Worm (Caenorhabditis elegans): ENCODE results near the gene vha-17.

Gene vha-17

DNA sequence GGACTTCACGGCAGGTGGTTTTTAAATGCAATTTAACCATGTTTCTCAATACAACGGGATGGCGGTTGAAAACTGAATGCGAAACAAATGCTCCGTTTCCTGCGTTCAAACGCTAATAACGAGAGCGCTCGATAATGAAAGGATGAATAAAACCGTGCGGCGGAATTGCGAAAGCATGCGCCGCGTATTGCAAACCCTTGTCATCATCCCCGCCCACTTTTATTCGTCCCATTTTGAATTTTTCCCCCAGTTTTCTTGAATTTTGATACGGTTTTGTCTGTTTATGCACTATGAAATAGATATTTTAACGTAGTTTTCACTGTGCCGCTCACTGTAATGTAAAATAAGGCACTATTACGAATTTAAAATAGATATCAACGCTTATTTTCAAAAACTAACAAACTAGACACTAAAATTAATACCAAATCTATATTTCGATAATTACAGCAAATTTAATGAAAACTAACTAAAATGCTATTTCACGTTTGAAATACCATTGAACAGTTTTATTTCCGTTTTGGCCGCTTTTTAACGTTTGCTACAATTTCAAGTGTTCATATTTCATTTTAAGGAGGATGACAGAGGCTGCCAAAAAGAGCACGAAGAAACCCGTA is 5.4 kb upstream of the vha-17 start, which contains the start of the genes F49C12.9 and rpn-7 (continued):
- TF ChIP-seq attf-3 (GFP tag; conservative IDR thresholded peaks at IDR 0.05) (0 out of 2 replicates have a peak, but pooled peaks have one; percentile 9), K12H6.12 (tag; optimal IDR thresholded peaks at IDR 0.05) (no peak), mxl-1 (tag; optimal IDR thresholded peaks at IDR 0.05) (no peak), cebp-2 (GFP tag; IDR thresholded peaks at IDR 0.05) (no peak), rcor-1 (GFP tag; IDR thresholded peaks at IDR 0.05) (no peak), nfya-2 (GFP tag; IDR thresholded peaks at IDR 0.05) (no peak), mel-28 (tag; optimal IDR thresholded peaks at IDR 0.05; ENCODE audit: borderline replicate concordance) (no peak), sdz-38 (tag; optimal IDR thresholded peaks at IDR 0.05) (no peak), nhr-80 (tag; optimal IDR thresholded peaks at IDR 0.05) (peak; percentile 4), ekl-4 (GFP tag; IDR thresholded peaks at IDR 0.05) (no peak), nfyb-1 (GFP tag; IDR thresholded peaks at IDR 0.05) (no peak), F57A8.1 (GFP tag; optimal IDR thresholded peaks at IDR 0.05) (no peak), F57C9.4 (tag; optimal IDR thresholded peaks at IDR 0.05) (no peak), ceh-58 (GFP tag; IDR thresholded peaks at IDR 0.05) (no peak), aptf-2 (GFP tag; conservative IDR thresholded peaks at IDR 0.05) (no peak), nhr-27 (tag; optimal IDR thresholded peaks at IDR 0.05) (no peak), lsy-27 (tag; optimal IDR thresholded peaks at IDR 0.05; ENCODE audit: borderline replicate concordance, insufficient read depth) (no peak), lin-35 (GFP tag; optimal IDR thresholded peaks at IDR 0.05) (peak in 1 of 3 experiments; percentile 29), D2030.7 (GFP tag; IDR thresholded peaks at IDR 0.05) (peak; percentile 29; the same call in 1 of the 2 replicates)

DNA sequence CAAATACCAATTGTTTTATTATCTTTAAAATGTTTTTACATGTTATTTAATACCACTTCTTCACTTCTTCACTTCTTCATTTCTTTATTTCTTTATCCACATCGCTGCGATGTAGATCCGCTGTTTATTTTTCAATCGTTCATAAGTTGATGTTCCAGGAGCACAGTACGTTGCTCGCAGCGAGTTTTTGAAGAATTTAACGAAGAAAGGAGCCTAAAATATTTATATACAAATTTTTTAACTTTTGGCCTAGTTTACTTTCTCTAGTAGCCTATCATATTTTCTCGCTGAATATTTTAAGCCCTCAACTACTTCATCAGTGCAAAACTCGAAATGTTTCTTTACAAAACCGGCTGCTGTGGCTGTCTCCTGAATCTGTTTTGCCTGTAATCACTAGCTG is 3.5 kb upstream of the vha-17 start:
- TF ChIP-seq F10E7.11 (tag; optimal IDR thresholded peaks at IDR 0.05): peak; percentile 52
- TF ChIP-seq Y67H2A.10 (GFP tag; conservative IDR thresholded peaks at IDR 0.05): no peak
- no peak for TF ChIP-seq unc-62 (GFP tag; optimal IDR thresholded peaks at IDR 0.05)
- no peak for TF ChIP-seq akir-1 (GFP tag; optimal IDR thresholded peaks at IDR 0.05)
- no peak for TF ChIP-seq D2030.7 (GFP tag; IDR thresholded peaks at IDR 0.05)
- TF ChIP-seq mes-4 (tag; optimal IDR thresholded peaks at IDR 0.05): no peak
- TF ChIP-seq repo-1 (tag; optimal IDR thresholded peaks at IDR 0.05): peak; percentile 41
- 0 out of 2 replicates have a peak, but pooled peaks have one; percentile 22 for TF ChIP-seq aptf-3 (GFP tag; IDR thresholded peaks at IDR 0.05)
- no peak for TF ChIP-seq ztf-28 (GFP tag; IDR thresholded peaks at IDR 0.05)
- no peak for TF ChIP-seq rec-8 (tag; optimal IDR thresholded peaks at IDR 0.05)
- peak; percentile 46; the same call in 1 of the 2 replicates for TF ChIP-seq madf-6 (GFP tag; IDR thresholded peaks at IDR 0.05)
- no peak for TF ChIP-seq ztf-26 (tag; optimal IDR thresholded peaks at IDR 0.05)
- TF ChIP-seq Y79H2A.3 (GFP tag; conservative IDR thresholded peaks at IDR 0.05): no peak
- TF ChIP-seq snpc-4 (GFP tag; optimal IDR thresholded peaks at IDR 0.05): no peak
- TF ChIP-seq snpc-4 (tag; optimal IDR thresholded peaks at IDR 0.05): peak in 1 of 4 experiments; percentile 10
- peak; percentile 3 for TF ChIP-seq snpc-3.4 (tag; optimal IDR thresholded peaks at IDR 0.05)
- TF ChIP-seq nhr-120 (GFP tag; IDR thresholded peaks at IDR 0.05): no peak
- peak; percentile 25 for TF ChIP-seq athp-1 (tag; optimal IDR thresholded peaks at IDR 0.05)
- TF ChIP-seq gei-17 (GFP tag; optimal IDR thresholded peaks at IDR 0.05): no peak

DNA sequence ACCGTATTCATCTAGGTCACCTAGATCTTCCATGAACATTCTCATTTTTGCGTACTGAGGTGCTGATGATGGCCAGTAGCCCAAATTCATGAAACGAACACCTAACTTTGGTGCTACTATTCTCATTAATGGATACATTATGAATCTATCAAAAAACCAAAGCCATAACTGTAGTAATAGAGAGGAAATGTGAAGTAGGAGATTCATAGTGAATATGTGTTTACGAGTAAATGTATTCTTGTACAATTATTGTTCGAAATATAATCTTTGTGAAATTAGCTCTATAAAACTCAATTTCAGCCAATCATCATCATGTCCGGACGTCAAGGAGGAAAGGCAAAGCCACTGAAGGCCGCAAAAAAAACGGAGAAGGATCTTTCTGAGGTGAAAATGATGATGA is 2.5 kb upstream of the vha-17 start, which contains the start of the genes F49C12.11 and nemt-1:
TSS of gene F49C12.11 (plus strand) at position 301 of the 400 bp plus-strand sequence.
TSS of gene nemt-1 (minus strand) at position 360 of the 400 bp plus-strand sequence.
- TF ChIP-seq ztf-3 (GFP tag; optimal IDR thresholded peaks at IDR 0.05) (no peak), lin-35 (GFP tag; optimal IDR thresholded peaks at IDR 0.05) (peak in 1 of 3 experiments; percentile 22)
